Worm (Caenorhabditis elegans) whole organism, L4/young adult: ENCODE measurements around the gene F59F4.3.
A peak's percentile ranks its signal among the peaks of the same experiment; 100 is the strongest.

Source experiments
- W03F9.2 ChIP-seq: fragments of 150-350 bp; optimal IDR thresholded peaks from 2 replicates; lab custom pipeline; 2014; ENCODE audit warnings: missing biosample characterization, missing genetic modification characterization
- dao-5 ChIP-seq: sonication (generic microtip); optimal IDR thresholded peaks from 2 replicates; lab custom pipeline; 2016; ENCODE audit warnings: missing genotype, missing genetic modification characterization, moderate library complexity, missing compliant biosample characterization
- him-1 ChIP-seq: sonication (generic microtip); optimal IDR thresholded peaks from 2 replicates; lab custom pipeline; 2016; ENCODE audit warnings: missing genotype, missing genetic modification reagents, missing genetic modification characterization, missing compliant biosample characterization

Gene F59F4.3

DNA sequence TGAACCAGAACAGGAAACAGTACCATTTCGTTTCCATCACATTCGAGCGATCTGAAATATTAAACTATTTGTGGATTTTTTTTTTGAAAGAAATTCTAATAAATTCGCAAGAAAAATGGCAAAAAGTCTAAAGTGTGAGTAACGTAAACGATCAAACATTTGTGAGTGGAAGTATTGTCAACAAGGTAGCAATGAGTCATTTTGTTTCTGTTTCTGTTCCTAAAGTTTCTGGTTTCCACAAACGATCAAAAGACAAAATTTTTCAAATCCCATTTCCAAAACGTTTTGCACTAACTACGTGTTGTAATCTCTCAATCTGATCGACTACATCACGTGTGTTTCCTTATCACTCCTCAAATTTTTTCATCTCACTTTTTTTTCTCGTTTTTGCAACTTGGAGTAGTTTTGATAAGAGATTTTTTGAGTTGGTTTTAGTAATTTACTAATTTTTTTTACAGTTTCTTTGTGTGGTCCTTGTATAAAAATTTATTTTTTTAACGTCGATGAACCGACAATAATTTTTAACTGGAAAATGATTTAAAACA lies at the start of gene F59F4.3:
TSS of gene F59F4.3 (minus strand) at position 51 of the 545 bp plus-strand sequence.
- TF ChIP-seq dao-5 (tag; lab: Kevin White, UChicago) (no peak), W03F9.2 (tag; lab: Kevin White, UChicago) (no peak)

ce11 chrX:15892525-15892924 lies 45.1 kb upstream of the F59F4.3 start:
- TF ChIP-seq him-1 (tag; lab: Kevin White, UChicago) (no peak), W03F9.2 (tag; lab: Kevin White, UChicago) (no peak), dao-5 (tag; lab: Kevin White, UChicago) (no peak)

- TF ChIP-seq him-1 (tag; lab: Kevin White, UChicago) (no peak), dao-5 (tag; lab: Kevin White, UChicago) (no peak), W03F9.2 (tag; lab: Kevin White, UChicago) (no peak)
Observed at ce11 chrX:15887989-15888388, 40.6 kb upstream of the F59F4.3 start.

ce11 chrX:15887495-15887894 lies 40.1 kb upstream of the F59F4.3 start, which contains the start of gene F53H4.3:
Gene F53H4.3 (minus strand): TSS chrX:15887595.
- TF ChIP-seq dao-5 (tag; lab: Kevin White, UChicago) (no peak), him-1 (tag; lab: Kevin White, UChicago) (no peak), W03F9.2 (tag; lab: Kevin White, UChicago) (no peak)

DNA sequence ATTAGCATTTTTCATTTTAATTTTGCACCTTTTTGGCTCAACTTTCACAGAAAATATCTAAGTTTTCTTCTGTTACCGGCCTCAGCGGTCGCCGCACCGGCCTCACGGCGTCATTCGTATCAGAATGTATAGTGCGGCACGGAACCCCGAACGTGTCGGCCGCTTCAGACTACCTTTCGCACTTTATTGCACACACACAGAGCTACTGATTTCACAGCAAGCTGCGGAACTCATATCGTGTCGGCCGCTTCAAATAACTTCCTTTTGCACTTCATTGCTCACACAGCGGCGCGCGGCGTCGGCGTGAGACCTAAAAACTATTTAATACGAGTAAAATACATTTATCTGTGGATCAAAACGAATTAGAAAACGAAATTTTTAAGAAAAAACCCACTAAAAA lies 37.1 kb upstream of the F59F4.3 start:
- TF ChIP-seq him-1 (tag; lab: Kevin White, UChicago) (no peak), dao-5 (tag; lab: Kevin White, UChicago) (no peak), W03F9.2 (tag; lab: Kevin White, UChicago) (no peak)

DNA sequence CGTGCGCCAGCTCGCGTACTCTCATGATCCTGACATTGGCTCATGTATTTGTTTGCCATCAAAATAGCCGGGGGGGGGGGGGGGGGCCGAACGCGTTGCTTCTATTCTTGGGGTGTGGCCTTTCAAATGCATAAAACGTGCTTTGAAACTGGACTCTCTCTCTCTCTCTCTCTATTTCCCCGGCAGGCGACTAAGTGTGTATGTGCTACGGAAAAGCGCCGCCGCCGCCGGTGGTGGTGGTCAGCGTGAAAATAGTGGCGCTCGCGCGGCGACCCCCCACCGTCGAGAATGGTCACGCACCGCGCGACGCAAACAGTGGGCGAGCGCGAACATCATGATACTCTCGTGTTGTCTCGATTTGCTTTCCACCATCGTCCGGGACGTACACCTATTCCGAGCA lies 33.6 kb upstream of the F59F4.3 start:
- TF ChIP-seq him-1 (tag; lab: Kevin White, UChicago) (no peak), W03F9.2 (tag; lab: Kevin White, UChicago) (no peak), dao-5 (tag; lab: Kevin White, UChicago) (no peak)

ce11 chrX:15878785-15879184 lies 31.4 kb upstream of the F59F4.3 start, which contains the start of gene gmeb-2:
Gene gmeb-2 (plus strand): TSS chrX:15879085.
- TF ChIP-seq dao-5 (tag; lab: Kevin White, UChicago) (no peak), W03F9.2 (tag; lab: Kevin White, UChicago) (no peak), him-1 (tag; lab: Kevin White, UChicago) (no peak)

DNA sequence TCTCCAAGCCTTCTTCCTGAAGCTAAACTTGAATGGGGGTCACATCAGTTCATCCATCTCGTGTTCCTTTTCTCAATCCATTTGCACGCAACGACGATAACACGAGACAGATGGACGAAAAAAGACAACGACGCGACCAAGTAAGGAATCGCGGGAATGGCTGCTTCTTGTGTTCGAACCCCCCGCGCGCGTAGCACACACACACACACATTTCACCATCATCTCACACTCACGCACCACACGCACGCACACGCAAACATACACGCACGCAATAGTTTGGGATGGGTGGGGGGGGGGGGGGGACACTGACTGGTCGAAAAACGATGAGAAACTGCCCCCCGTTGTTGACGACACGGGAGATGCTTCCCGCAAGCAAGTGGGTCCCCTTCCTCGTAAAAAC lies 29.5 kb upstream of the F59F4.3 start:
- no peak for TF ChIP-seq W03F9.2 (tag; lab: Kevin White, UChicago)
- no peak for TF ChIP-seq him-1 (tag; lab: Kevin White, UChicago)
- no peak for TF ChIP-seq dao-5 (tag; lab: Kevin White, UChicago)

DNA sequence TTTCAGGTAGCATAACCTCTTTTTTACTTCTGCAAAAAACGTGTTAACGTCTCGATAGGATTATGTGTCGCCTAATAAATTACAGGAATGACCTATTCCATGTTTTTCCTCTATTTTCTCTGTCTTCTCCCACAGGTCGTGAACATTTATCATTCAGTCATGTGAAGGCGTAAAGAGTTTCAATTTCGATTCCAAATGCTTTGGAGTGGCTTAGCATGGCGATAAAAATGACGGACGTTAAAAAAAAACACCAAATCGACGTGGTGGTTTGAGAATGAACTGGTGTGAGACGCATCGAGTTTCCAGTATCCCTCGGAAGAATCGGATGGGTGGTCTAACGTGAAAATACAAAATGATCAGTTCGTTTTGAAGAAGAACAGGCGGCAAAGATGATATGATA lies 22.2 kb upstream of the F59F4.3 start:
- TF ChIP-seq him-1 (tag; lab: Kevin White, UChicago), result no peak
- no peak for TF ChIP-seq W03F9.2 (tag; lab: Kevin White, UChicago)
- no peak for TF ChIP-seq dao-5 (tag; lab: Kevin White, UChicago)

ce11 chrX:15865868-15866555 lies 18.6 kb upstream of the F59F4.3 start, which contains the start of the genes csb-1 and F53H4.4:
Gene csb-1 (minus strand): TSS chrX:15865918.
Gene F53H4.4 (plus strand): TSS chrX:15866387.
- TF ChIP-seq dao-5 (tag; lab: Kevin White, UChicago) (no peak), him-1 (tag; lab: Kevin White, UChicago) (no peak), W03F9.2 (tag; lab: Kevin White, UChicago) (peak; percentile 76)

DNA sequence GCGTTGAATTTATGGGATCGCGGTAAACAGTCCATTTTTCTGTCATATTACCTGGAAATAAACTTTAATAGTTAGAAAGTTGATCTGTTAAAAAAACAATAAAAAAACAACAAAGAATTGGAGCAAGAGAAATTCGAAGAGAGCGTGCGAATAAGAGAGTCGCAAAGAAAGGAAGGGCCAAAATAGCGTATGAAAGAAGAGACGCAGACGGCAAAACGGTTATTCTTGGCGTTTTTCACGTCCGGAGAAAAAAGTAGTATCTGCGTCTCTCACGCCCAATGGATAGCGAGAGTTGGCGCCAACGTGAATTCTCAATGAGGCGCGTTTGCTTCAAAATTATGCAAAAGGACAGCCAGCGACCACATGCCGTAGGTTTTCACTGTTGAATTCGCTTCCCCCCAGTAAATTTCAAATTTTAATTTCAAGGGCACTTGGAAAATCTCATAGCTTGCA lies 13.2 kb upstream of the F59F4.3 start, which contains the start of gene F53H4.6:
TSS of gene F53H4.6 (minus strand) at position 51 of the 453 bp plus-strand sequence.
- no peak for TF ChIP-seq W03F9.2 (tag; lab: Kevin White, UChicago)
- no peak for TF ChIP-seq him-1 (tag; lab: Kevin White, UChicago)
- no peak for TF ChIP-seq dao-5 (tag; lab: Kevin White, UChicago)

DNA sequence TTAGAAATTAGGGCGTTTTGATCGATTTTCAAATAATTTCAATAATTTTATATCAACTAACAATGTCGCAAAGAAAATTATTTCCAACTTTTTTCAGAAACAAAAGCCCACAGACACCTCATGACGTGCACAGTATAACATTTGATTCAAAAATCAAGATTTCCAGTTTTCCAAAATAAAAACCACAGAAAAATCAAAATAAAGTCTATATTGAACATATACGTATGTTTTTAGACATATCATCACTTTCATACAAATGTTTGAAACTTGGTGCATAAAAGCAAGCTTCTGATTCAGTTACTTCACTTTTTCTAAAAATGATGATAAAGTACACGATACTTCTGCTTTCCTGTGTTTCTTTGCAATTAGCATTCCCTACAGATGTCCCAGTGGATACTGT lies 9.5 kb upstream of the F59F4.3 start, which contains the start of gene F53H4.2:
TSS of gene F53H4.2 (plus strand) at position 301 of the 400 bp plus-strand sequence.
- no peak for TF ChIP-seq him-1 (tag; lab: Kevin White, UChicago)
- no peak for TF ChIP-seq W03F9.2 (tag; lab: Kevin White, UChicago)

ce11 chrX:15851013-15851412 lies 3.6 kb upstream of the F59F4.3 start:
- TF ChIP-seq him-1 (tag; lab: Kevin White, UChicago) (no peak), dao-5 (tag; lab: Kevin White, UChicago) (no peak), W03F9.2 (tag; lab: Kevin White, UChicago) (no peak)
